Worm (Caenorhabditis elegans) whole organism, midembryonic: ENCODE measurements around the gene C25E10.8.

Source experiments
- T22C8.4 ChIP-seq: fragments of 200-800 bp; sonication (Bioruptor generic); IDR thresholded peaks from 2 replicates; pipeline ENCODE4 v1.3.6; 2022; ENCODE audit warnings: missing genetic modification characterization, missing compliant biosample characterization
- klf-2 ChIP-seq: fragments of 200-800 bp; sonication (Bioruptor generic); conservative IDR thresholded peaks from 2 replicates; pipeline ENCODE4 v1.3.6; 2022; ENCODE audit warnings: missing genetic modification reagents, missing genetic modification characterization, missing compliant biosample characterization
- med-1 ChIP-seq: sonication (generic microtip); optimal IDR thresholded peaks from 2 replicates; lab custom pipeline; 2017; ENCODE audit warnings: missing genetic modification characterization, mild to moderate bottlenecking, missing compliant biosample characterization, antibody characterized with exemption, missing genetic modification reagents; ENCODE audit not compliant: insufficient read depth
- ref-1 ChIP-seq: fragments of 200-800 bp; sonication (Bioruptor generic); conservative IDR thresholded peaks from 2 replicates; pipeline ENCODE4 v1.3.6; 2022; ENCODE audit warnings: missing genetic modification reagents, missing genetic modification characterization, missing compliant biosample characterization
- ztf-23 ChIP-seq: fragments of 200-800 bp; sonication (Bioruptor generic); IDR thresholded peaks from 2 replicates; pipeline ENCODE4 v1.3.6; 2022; ENCODE audit warnings: missing genetic modification reagents, missing genetic modification characterization, missing compliant biosample characterization
- ztf-29 ChIP-seq: fragments of 200-800 bp; sonication (Bioruptor generic); IDR thresholded peaks from 2 replicates; pipeline ENCODE4 v1.3.6; 2022; ENCODE audit warnings: missing genetic modification reagents, missing genetic modification characterization, missing compliant biosample characterization

ce11 chrV:9084252-9084651, 30.4 kb upstream of the C25E10.8 start:
- TF ChIP-seq med-1 (GFP tag; lab: Kevin White, UChicago) (no peak), ztf-29 (no peak), ztf-23 (GFP tag; lab: Robert Waterston, UW) (no peak), T22C8.4 (GFP tag; lab: Robert Waterston, UW) (no peak), klf-2 (GFP tag; lab: Robert Waterston, UW) (no peak), ref-1 (GFP tag; lab: Robert Waterston, UW) (no peak)
